Fruit fly (Drosophila melanogaster): ENCODE data around the gene RYa-R.

Gene RYa-R

DNA sequence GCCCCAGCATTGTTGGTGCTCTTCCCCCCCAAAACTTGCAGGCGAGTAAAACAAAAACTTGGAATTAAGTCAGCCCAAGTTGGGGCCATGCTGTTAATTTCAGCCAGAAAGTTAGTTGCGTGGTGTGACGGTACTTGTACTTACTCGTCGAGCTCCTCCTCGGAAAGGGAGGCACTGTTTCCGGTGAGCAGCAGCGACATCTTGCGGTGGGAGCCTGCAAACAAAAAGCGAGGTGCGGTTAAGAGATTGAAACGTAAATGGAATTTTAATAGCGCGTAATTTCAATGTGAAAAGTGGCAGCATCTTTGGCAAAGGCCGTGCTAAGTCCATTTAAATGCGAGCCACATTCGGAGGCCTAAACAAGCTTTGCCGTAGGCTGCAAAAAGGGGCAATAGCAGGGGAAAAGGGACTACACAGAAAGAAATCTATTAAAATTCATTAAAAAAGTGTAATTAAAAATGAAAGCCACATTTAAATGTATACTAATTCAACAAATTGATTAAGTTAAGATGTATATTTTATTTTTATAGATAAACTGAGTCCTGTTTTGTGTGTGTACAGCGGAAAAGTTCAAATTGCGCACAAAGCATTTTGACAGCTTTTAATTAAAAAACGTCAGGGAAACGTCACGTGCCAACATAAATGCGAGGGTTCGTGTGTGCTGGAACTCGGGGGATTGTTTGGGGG lies 40.3 kb upstream of the RYa-R start (continued):
- TF ChIP-seq HLH3B (GFP tag; IDR thresholded peaks at IDR 0.05), result no peak
- no peak for TF ChIP-seq ap (GFP tag; IDR thresholded peaks at IDR 0.05)
- no peak for TF ChIP-seq chinmo (GFP tag; IDR thresholded peaks at IDR 0.05; ENCODE audit: partially characterized antibody)
- TF ChIP-seq Sox102F (GFP tag; optimal IDR thresholded peaks at IDR 0.05), result no peak
- TF ChIP-seq scrt (GFP tag; optimal IDR thresholded peaks at IDR 0.05), result no peak
- TF ChIP-seq lab (GFP tag; optimal IDR thresholded peaks at IDR 0.05), result no peak
- no peak for TF ChIP-seq NC2β (GFP tag; optimal IDR thresholded peaks at IDR 0.05)
- no peak; the same call in 1 of the 2 replicates for TF ChIP-seq cas (GFP tag; IDR thresholded peaks at IDR 0.05)
- no peak for TF ChIP-seq Doc3 (GFP tag; IDR thresholded peaks at IDR 0.05; ENCODE audit: partially characterized antibody)
- TF ChIP-seq CG12942 (GFP tag; optimal IDR thresholded peaks at IDR 0.05), result no peak
- TF ChIP-seq Abd-B (GFP tag; optimal IDR thresholded peaks at IDR 0.05), result no peak
- TF ChIP-seq CG2712 (tag; optimal IDR thresholded peaks at IDR 0.05), result no peak
- TF ChIP-seq Hey (tag; optimal IDR thresholded peaks at IDR 0.05), result no peak
- no peak for TF ChIP-seq zf30C (GFP tag; optimal IDR thresholded peaks at IDR 0.05)
- TF ChIP-seq mld (GFP tag; IDR thresholded peaks at IDR 0.05; ENCODE audit: partially characterized antibody), result no peak
- TF ChIP-seq NFAT (GFP tag; IDR thresholded peaks at IDR 0.05), result no peak
- no peak for TF ChIP-seq cad (GFP tag; optimal IDR thresholded peaks at IDR 0.05)
- TF ChIP-seq tin (GFP tag; optimal IDR thresholded peaks at IDR 0.05), result no peak
- TF ChIP-seq CG30403 (GFP tag; optimal IDR thresholded peaks at IDR 0.05), result no peak
- no peak for TF ChIP-seq CG3838 (GFP tag; optimal IDR thresholded peaks at IDR 0.05)
- no peak for TF ChIP-seq Dp (GFP tag; optimal IDR thresholded peaks at IDR 0.05)
- TF ChIP-seq CG7987 (GFP tag; optimal IDR thresholded peaks at IDR 0.05), result no peak
- no peak for TF ChIP-seq pita (GFP tag; optimal IDR thresholded peaks at IDR 0.05)
- TF ChIP-seq Trl (optimal IDR thresholded peaks at IDR 0.05), result no peak
- TF ChIP-seq Trl (GFP tag; optimal IDR thresholded peaks at IDR 0.05), result no peak
- TF ChIP-seq CG11085 (GFP tag; IDR thresholded peaks at IDR 0.05), result no peak
- TF ChIP-seq CG15479 (GFP tag; optimal IDR thresholded peaks at IDR 0.05), result no peak
- no peak for TF ChIP-seq CG1024 (GFP tag; IDR thresholded peaks at IDR 0.05)
- no peak for TF ChIP-seq ara (GFP tag; IDR thresholded peaks at IDR 0.05)
- no peak for TF ChIP-seq Gug (GFP tag; IDR thresholded peaks at IDR 0.05)
- TF ChIP-seq eyg (GFP tag; optimal IDR thresholded peaks at IDR 0.05), result no peak
- TF ChIP-seq MBD-R2 (GFP tag; IDR thresholded peaks at IDR 0.05), result no peak
- no peak for TF ChIP-seq CG18011 (GFP tag; optimal IDR thresholded peaks at IDR 0.05)
- TF ChIP-seq HLH54F (GFP tag; optimal IDR thresholded peaks at IDR 0.05), result no peak
- no peak for TF ChIP-seq zen (tag; optimal IDR thresholded peaks at IDR 0.05)
- no peak for TF ChIP-seq Usf (GFP tag; optimal IDR thresholded peaks at IDR 0.05)
- TF ChIP-seq tgo (GFP tag; IDR thresholded peaks at IDR 0.05), result no peak
- TF ChIP-seq D19A (tag; optimal IDR thresholded peaks at IDR 0.05), result no peak
- TF ChIP-seq CG13624 (GFP tag; optimal IDR thresholded peaks at IDR 0.05), result no peak
- TF ChIP-seq TFAM (GFP tag; optimal IDR thresholded peaks at IDR 0.05), result no peak
- no peak for TF ChIP-seq mam (GFP tag; optimal IDR thresholded peaks at IDR 0.05)
- no peak for TF ChIP-seq so (GFP tag; IDR thresholded peaks at IDR 0.05)
- no peak for TF ChIP-seq CG2202 (tag; optimal IDR thresholded peaks at IDR 0.05)
- TF ChIP-seq CG3281 (GFP tag; optimal IDR thresholded peaks at IDR 0.05), result no peak
- peak; percentile 10 for TF ChIP-seq CG2120 (GFP tag; optimal IDR thresholded peaks at IDR 0.05)
- TF ChIP-seq kay (GFP tag; optimal IDR thresholded peaks at IDR 0.05), result no peak
- no peak for TF ChIP-seq gsb (GFP tag; IDR thresholded peaks at IDR 0.05)
- no peak for TF ChIP-seq Hmx (GFP tag; optimal IDR thresholded peaks at IDR 0.05)
- TF ChIP-seq ro (GFP tag; IDR thresholded peaks at IDR 0.05), result no peak
- no peak for TF ChIP-seq CG8281 (tag; optimal IDR thresholded peaks at IDR 0.05)
- TF ChIP-seq CG17612 (GFP tag; IDR thresholded peaks at IDR 0.05), result no peak
- TF ChIP-seq CG11247 (GFP tag; IDR thresholded peaks at IDR 0.05), result no peak
- TF ChIP-seq CTCF (GFP tag; optimal IDR thresholded peaks at IDR 0.05), result peak; percentile 88

Measured in whole organism, embryonic.